Worm (Caenorhabditis elegans) whole organism, L2 larva: ENCODE measurements around the gene Y46C8AM.1.

Experiments used
- ama-1 ChIP-seq: fragments of 150-350 bp; optimal IDR thresholded peaks from 2 replicates; lab custom pipeline; 2018; ENCODE audit warnings: inconsistent platforms
- ceh-16 ChIP-seq: fragments of 150-350 bp; optimal IDR thresholded peaks from 2 replicates; lab custom pipeline; 2014; ENCODE audit warnings: missing biosample characterization, missing genetic modification characterization
- lin-13 ChIP-seq: fragments of 150-350 bp; optimal IDR thresholded peaks from 2 replicates; lab custom pipeline; 2014; ENCODE audit warnings: missing biosample characterization, missing genetic modification reagents, missing genetic modification characterization
- nhr-23 ChIP-seq: fragments of 150-350 bp; optimal IDR thresholded peaks from 2 replicates; lab custom pipeline; 2014; ENCODE audit warnings: missing biosample characterization, missing genetic modification reagents, missing genetic modification characterization
- snpc-4 ChIP-seq: fragments of 150-350 bp; optimal IDR thresholded peaks from 2 replicates; lab custom pipeline; 2014; ENCODE audit warnings: missing biosample characterization, missing genetic modification characterization
- ztf-4 ChIP-seq: fragments of 150-350 bp; optimal IDR thresholded peaks from 2 replicates; lab custom pipeline; 2014; ENCODE audit warnings: missing biosample characterization, missing genetic modification characterization

DNA sequence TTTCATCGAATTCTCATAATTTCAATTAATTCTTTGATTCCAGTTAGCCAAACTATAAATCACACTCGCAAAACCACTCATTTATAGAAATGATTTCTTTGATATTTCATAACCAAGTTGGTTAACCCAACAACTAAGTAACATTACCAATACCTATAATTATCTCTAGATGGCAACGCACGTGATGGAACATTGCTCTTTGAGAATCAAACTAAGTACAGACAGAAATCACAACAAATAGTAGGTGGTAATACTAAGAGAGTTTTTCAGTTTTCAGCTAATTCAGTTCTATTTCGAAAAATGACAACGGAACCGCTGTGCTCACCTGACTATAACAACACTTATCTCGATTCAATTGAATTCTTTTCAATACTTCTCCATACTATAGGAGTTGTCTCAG is 18.9 kb downstream of the Y46C8AM.1 start, which contains the start of gene srh-223:
- TF ChIP-seq nhr-23 (tag; lab: Kevin White, UChicago) = no peak
- no peak for TF ChIP-seq snpc-4
- TF ChIP-seq ztf-4 (tag; lab: Kevin White, UChicago) = no peak
- no peak for TF ChIP-seq ceh-16 (tag; lab: Kevin White, UChicago)
- no peak for TF ChIP-seq ama-1 (lab: Kevin White, UChicago)
- TF ChIP-seq lin-13 = no peak
